Worm (Caenorhabditis elegans) whole organism, L4 larva: Measurements from ENCODE around the gene T23F11.6.

Experiments
- F37D6.2 ChIP-seq: sonication (generic microtip); optimal IDR thresholded peaks from 2 replicates; lab custom pipeline; 2016; ENCODE audit warnings: mild to moderate bottlenecking, missing genetic modification characterization, missing compliant biosample characterization
- ceh-20 ChIP-seq: fragments of 200-800 bp; sonication (Bioruptor generic); IDR thresholded peaks from 2 replicates; pipeline ENCODE4 v1.3.6; 2022; ENCODE audit warnings: missing genetic modification reagents, missing genetic modification characterization, missing compliant biosample characterization
- fkh-10 ChIP-seq: fragments of 150-350 bp; optimal IDR thresholded peaks from 2 replicates; lab custom pipeline; 2014; ENCODE audit warnings: missing biosample characterization, missing genetic modification reagents, missing genetic modification characterization
- lin-29 ChIP-seq: fragments of 200-800 bp; sonication (Bioruptor generic); IDR thresholded peaks from 2 replicates; pipeline ENCODE4 v1.3.6; 2022; ENCODE audit warnings: missing genetic modification reagents, missing genetic modification characterization, missing compliant biosample characterization
- mdl-1 ChIP-seq, 2 experiments: fragments of 150-350 bp in 1 of 2; sonication (generic microtip) in 1 of 2; optimal IDR thresholded peaks; 2 replicates each; lab custom pipeline; 2014 to 2017; ENCODE audit warnings: missing biosample characterization in 2 of 2, missing genetic modification characterization in 2 of 2
- nhr-11 ChIP-seq: fragments of 150-350 bp; optimal IDR thresholded peaks from 2 replicates; lab custom pipeline; 2014; ENCODE audit warnings: missing biosample characterization, missing genetic modification characterization
- nhr-237 ChIP-seq: sonication (generic microtip); optimal IDR thresholded peaks from 2 replicates; lab custom pipeline; 2017; ENCODE audit warnings: missing biosample characterization, missing genetic modification characterization
- nhr-77 ChIP-seq: fragments of 150-350 bp; optimal IDR thresholded peaks from 2 replicates; lab custom pipeline; 2014; ENCODE audit warnings: missing biosample characterization, missing genetic modification characterization
- pha-4 ChIP-seq, 2 experiments: fragments of 150-350 bp in 1 of 2; fragments of 200-800 bp in 1 of 2; sonication (Bioruptor generic) in 1 of 2; IDR thresholded peaks in 1 of 2; optimal IDR thresholded peaks in 1 of 2; 2 replicates each; pipeline versions ENCODE4 v1.3.6 to Lab custom; 2014 to 2022; ENCODE audit warnings: missing genetic modification characterization in 2 of 2, missing genetic modification reagents in 2 of 2, missing biosample characterization in 1 of 2, missing compliant biosample characterization in 1 of 2
- pqm-1 ChIP-seq: sonication (generic microtip); optimal IDR thresholded peaks from 2 replicates; lab custom pipeline; 2017; ENCODE audit warnings: missing biosample characterization, missing genetic modification characterization
- unc-39 ChIP-seq: sonication (generic microtip); optimal IDR thresholded peaks from 2 replicates; lab custom pipeline; 2017; ENCODE audit warnings: missing biosample characterization, missing genetic modification characterization
- zag-1 ChIP-seq: fragments of 150-350 bp; optimal IDR thresholded peaks from 2 replicates; lab custom pipeline; 2014; ENCODE audit warnings: missing biosample characterization, missing genetic modification characterization

DNA sequence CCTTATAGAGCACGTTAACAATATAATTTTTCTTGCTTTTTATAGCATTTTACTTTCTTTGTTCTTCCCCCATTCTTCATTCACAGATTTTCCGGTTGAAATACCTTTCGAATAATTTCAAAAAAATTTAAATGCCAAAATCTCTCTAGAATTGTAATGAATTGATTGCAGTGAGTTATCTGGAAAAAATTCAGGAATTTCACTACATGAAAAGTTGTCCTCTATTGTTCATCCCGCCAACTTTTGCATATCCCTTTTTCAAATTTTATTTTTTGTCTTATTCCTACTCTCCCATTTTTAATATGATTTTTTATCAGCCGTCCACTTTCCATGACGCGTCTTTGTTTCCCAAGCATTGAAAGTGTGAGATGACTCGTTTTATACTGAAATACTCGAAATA lies 5.7 kb upstream of the T23F11.6 start:
- no peak for TF ChIP-seq mdl-1 (tag; optimal IDR thresholded peaks at IDR 0.05; lab: Kevin White, UChicago)
- TF ChIP-seq unc-39 (tag; lab: Kevin White, UChicago): no peak
- TF ChIP-seq zag-1 (tag; lab: Kevin White, UChicago): no peak
- no peak for TF ChIP-seq pqm-1
- TF ChIP-seq lin-29 (GFP tag; lab: Robert Waterston, UW): no peak
- no peak for TF ChIP-seq F37D6.2 (tag; lab: Kevin White, UChicago)
- TF ChIP-seq ceh-20 (GFP tag; lab: Robert Waterston, UW): no peak
- no peak for TF ChIP-seq nhr-11 (tag; lab: Kevin White, UChicago)
- no peak for TF ChIP-seq pha-4 (GFP tag; IDR thresholded peaks at IDR 0.05; lab: Robert Waterston, UW)
- TF ChIP-seq pha-4 (tag; optimal IDR thresholded peaks at IDR 0.05; lab: Kevin White, UChicago): no peak
- no peak for TF ChIP-seq nhr-237 (tag; lab: Kevin White, UChicago)
- TF ChIP-seq nhr-77 (tag; lab: Kevin White, UChicago): no peak
- no peak for TF ChIP-seq fkh-10
